Worm (Caenorhabditis elegans) whole organism, L4 larva: ENCODE measurements around the gene sek-3.

Experiments
- ZK546.5 ChIP-seq, 2 experiments: sonication (generic microtip); optimal IDR thresholded peaks; 2 replicates each; lab custom pipeline; 2017; ENCODE audit warnings: missing biosample characterization in 2 of 2, missing genetic modification characterization in 2 of 2
- aly-2 ChIP-seq: sonication (generic microtip); optimal IDR thresholded peaks from 2 replicates; lab custom pipeline; 2018; ENCODE audit warnings: missing biosample characterization, missing genetic modification characterization
- dpl-1 ChIP-seq: fragments of 150-350 bp; optimal IDR thresholded peaks from 2 replicates; lab custom pipeline; 2014; ENCODE audit warnings: missing biosample characterization, missing genetic modification reagents, missing genetic modification characterization
- hif-1 ChIP-seq, 2 experiments: sonication (generic microtip); optimal IDR thresholded peaks; 2 replicates each; lab custom pipeline; 2016 to 2017; ENCODE audit warnings: missing compliant biosample characterization in 2 of 2, missing genetic modification characterization in 2 of 2, missing genetic modification reagents in 2 of 2, missing genotype in 2 of 2, mild to moderate bottlenecking in 1 of 2
- lin-13 ChIP-seq: fragments of 150-350 bp; optimal IDR thresholded peaks from 2 replicates; lab custom pipeline; 2014; ENCODE audit warnings: missing biosample characterization, missing genetic modification reagents, missing genetic modification characterization
- nhr-10 ChIP-seq: fragments of 150-350 bp; optimal IDR thresholded peaks from 2 replicates; lab custom pipeline; 2014; ENCODE audit warnings: missing biosample characterization, missing genetic modification characterization
- nhr-28 ChIP-seq: fragments of 150-350 bp; optimal IDR thresholded peaks from 2 replicates; lab custom pipeline; 2014; ENCODE audit warnings: missing biosample characterization, missing genetic modification characterization
- saeg-2 ChIP-seq: fragments of 200-800 bp; sonication (Bioruptor generic); IDR thresholded peaks from 2 replicates; pipeline ENCODE4 v1.3.6; 2022; ENCODE audit warnings: missing genetic modification reagents, missing genetic modification characterization, missing compliant biosample characterization
- snpc-4 ChIP-seq: fragments of 150-350 bp; optimal IDR thresholded peaks from 2 replicates; lab custom pipeline; 2014; ENCODE audit warnings: missing biosample characterization, missing genetic modification characterization
- unc-39 ChIP-seq: sonication (generic microtip); optimal IDR thresholded peaks from 2 replicates; lab custom pipeline; 2017; ENCODE audit warnings: missing biosample characterization, missing genetic modification characterization
- zag-1 ChIP-seq: fragments of 150-350 bp; optimal IDR thresholded peaks from 2 replicates; lab custom pipeline; 2014; ENCODE audit warnings: missing biosample characterization, missing genetic modification characterization

DNA sequence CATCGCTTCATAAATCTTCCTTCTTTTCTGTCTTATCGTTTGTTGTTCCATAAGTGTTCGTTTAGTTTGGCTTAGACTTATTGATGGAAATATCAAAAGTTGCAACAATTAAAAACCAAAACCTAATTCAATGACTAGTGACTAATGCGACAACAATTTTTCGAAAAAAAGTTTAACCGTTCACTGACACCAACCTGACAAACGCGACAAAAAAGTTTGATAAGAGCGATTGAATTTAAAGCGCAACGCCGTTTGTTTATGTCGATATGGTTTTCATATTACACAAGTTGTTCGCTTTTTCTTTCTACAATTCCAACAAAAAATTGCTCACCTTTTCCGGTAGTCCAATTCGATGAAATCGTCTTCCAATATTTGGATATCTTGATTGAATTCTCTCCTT is 38.6 kb upstream of the sek-3 start:
- no peak for TF ChIP-seq ZK546.5 (tag; optimal IDR thresholded peaks at IDR 0.05; lab: Kevin White, UChicago)
- no peak for TF ChIP-seq unc-39 (tag; lab: Kevin White, UChicago)
- TF ChIP-seq snpc-4 (tag; lab: Kevin White, UChicago) = no peak
- TF ChIP-seq aly-2 (tag; lab: Kevin White, UChicago) = no peak
- no peak for TF ChIP-seq dpl-1 (GFP tag; lab: Kevin White, UChicago)
- TF ChIP-seq lin-13 (GFP tag; lab: Kevin White, UChicago) = no peak
- no peak for TF ChIP-seq nhr-10 (tag; lab: Kevin White, UChicago)
- no peak for TF ChIP-seq zag-1 (tag; lab: Kevin White, UChicago)
- TF ChIP-seq saeg-2 (GFP tag; lab: Robert Waterston, UW) = no peak
- TF ChIP-seq hif-1 (tag; optimal IDR thresholded peaks at IDR 0.05; lab: Kevin White, UChicago) = no peak
- no peak for TF ChIP-seq nhr-28 (tag; lab: Kevin White, UChicago)
